Worm (Caenorhabditis elegans) whole organism, L1 larva: ENCODE measurements around the gene nspd-2.

Source experiments
- C16A3.4 ChIP-seq: fragments of 150-350 bp; optimal IDR thresholded peaks from 2 replicates; lab custom pipeline; 2014; ENCODE audit warnings: missing biosample characterization, missing genetic modification characterization
- Y116A8C.19 ChIP-seq: sonication (generic microtip); optimal IDR thresholded peaks from 2 replicates; lab custom pipeline; 2016; ENCODE audit warnings: missing compliant biosample characterization, missing genetic modification characterization, borderline replicate concordance
- alr-1 ChIP-seq: fragments of 200-800 bp; sonication (Bioruptor generic); optimal IDR thresholded peaks from 2 replicates; lab custom pipeline; 2018; ENCODE audit warnings: borderline replicate concordance, mild to moderate bottlenecking, missing genetic modification characterization, missing compliant biosample characterization
- aly-2 ChIP-seq: fragments of 150-350 bp; optimal IDR thresholded peaks from 2 replicates; lab custom pipeline; 2014; ENCODE audit warnings: missing biosample characterization, missing genetic modification characterization
- ama-1 ChIP-seq: fragments of 150-350 bp; optimal IDR thresholded peaks from 2 replicates; lab custom pipeline; 2014
- blmp-1 ChIP-seq: fragments of 150-350 bp; optimal IDR thresholded peaks from 2 replicates; lab custom pipeline; 2014; ENCODE audit warnings: missing biosample characterization, missing genetic modification characterization
- ceh-82 ChIP-seq, 3 experiments: fragments of 150-350 bp in 1 of 3; sonication (generic microtip) in 2 of 3; optimal IDR thresholded peaks; 2 replicates each; lab custom pipeline; 2014 to 2017; ENCODE audit warnings: missing biosample characterization in 3 of 3, missing genetic modification characterization in 3 of 3
- ceh-88 ChIP-seq: fragments of 200-800 bp; sonication (Bioruptor generic); IDR thresholded peaks from 2 replicates; pipeline ENCODE4 v1.3.6; 2022; ENCODE audit warnings: missing genetic modification characterization, missing compliant biosample characterization
- ceh-90 ChIP-seq: sonication (generic microtip); optimal IDR thresholded peaks from 2 replicates; lab custom pipeline; 2016; ENCODE audit warnings: missing genetic modification characterization, missing compliant biosample characterization
- dpl-1 ChIP-seq, 3 experiments: fragments of 150-350 bp in 2 of 3; sonication (generic microtip) in 1 of 3; optimal IDR thresholded peaks; 2 replicates each; lab custom pipeline; 2014 to 2017; ENCODE audit warnings: missing biosample characterization in 3 of 3, missing genetic modification characterization in 3 of 3, missing genetic modification reagents in 3 of 3
- dsc-1 ChIP-seq: sonication (generic microtip); optimal IDR thresholded peaks from 2 replicates; lab custom pipeline; 2016; ENCODE audit warnings: mild to moderate bottlenecking, missing genetic modification characterization, missing compliant biosample characterization
- efl-1 ChIP-seq, 4 experiments: fragments of 150-350 bp; optimal IDR thresholded peaks in 3 of 4; peaks in 1 of 4; 1 replicate in 1 of 4; 2 replicates in 3 of 4; lab custom pipeline; 2014; ENCODE audit warnings: missing biosample characterization in 2 of 4, missing genetic modification characterization in 2 of 4, missing genetic modification reagents in 2 of 4
- efl-3 ChIP-seq: fragments of 200-800 bp; sonication (Bioruptor generic); optimal IDR thresholded peaks from 2 replicates; lab custom pipeline; 2018; ENCODE audit warnings: mild to moderate bottlenecking, missing genetic modification characterization, missing compliant biosample characterization
- egl-13 ChIP-seq: sonication (generic microtip); optimal IDR thresholded peaks from 2 replicates; lab custom pipeline; 2016; ENCODE audit warnings: missing genotype, missing genetic modification reagents, missing genetic modification characterization, missing compliant biosample characterization
- elt-2 ChIP-seq: sonication (generic microtip); optimal IDR thresholded peaks from 2 replicates; lab custom pipeline; 2016; ENCODE audit warnings: missing genetic modification characterization, mild to moderate bottlenecking, inconsistent platforms, missing compliant biosample characterization, missing genetic modification reagents
- elt-3 ChIP-seq, 6 experiments: fragments of 150-350 bp in 1 of 6; sonication (generic microtip); optimal IDR thresholded peaks; 2 replicates each; lab custom pipeline; 2017 to 2018; ENCODE audit warnings: missing biosample characterization in 6 of 6, missing genetic modification characterization in 6 of 6, inconsistent platforms in 1 of 6
- ets-5 ChIP-seq: fragments of 200-800 bp; sonication (Bioruptor generic); IDR thresholded peaks from 2 replicates; pipeline ENCODE4 v1.3.6; 2022; ENCODE audit warnings: missing genetic modification characterization, missing compliant biosample characterization
- fkh-10 ChIP-seq: sonication (generic microtip); optimal IDR thresholded peaks from 2 replicates; lab custom pipeline; 2017; ENCODE audit warnings: missing biosample characterization, missing genetic modification reagents, missing genetic modification characterization
- fos-1 ChIP-seq: fragments of 150-350 bp; optimal IDR thresholded peaks from 2 replicates; lab custom pipeline; 2014; ENCODE audit warnings: missing biosample characterization, missing genetic modification characterization
- grh-1 ChIP-seq: fragments of 200-800 bp; sonication (Bioruptor generic); IDR thresholded peaks from 2 replicates; pipeline ENCODE4 v1.3.6; 2022; ENCODE audit warnings: missing genetic modification reagents, missing genetic modification characterization, missing compliant biosample characterization
- hlh-17 ChIP-seq: fragments of 200-800 bp; sonication (Bioruptor generic); optimal IDR thresholded peaks from 2 replicates; lab custom pipeline; 2018; ENCODE audit warnings: missing genetic modification characterization, mild to moderate bottlenecking, missing compliant biosample characterization, moderate library complexity, borderline replicate concordance
- irx-1 ChIP-seq: sonication (generic microtip); optimal IDR thresholded peaks from 2 replicates; lab custom pipeline; 2016; ENCODE audit warnings: missing genetic modification characterization, missing compliant biosample characterization
- isw-1 ChIP-seq: fragments of 200-800 bp; sonication (Bioruptor generic); IDR thresholded peaks from 2 replicates; pipeline ENCODE4 v1.3.6; 2022; ENCODE audit warnings: missing genetic modification characterization, missing compliant biosample characterization
- jun-1 ChIP-seq: fragments of 150-350 bp; optimal IDR thresholded peaks from 2 replicates; lab custom pipeline; 2014; ENCODE audit warnings: missing biosample characterization, missing genetic modification reagents, missing genetic modification characterization
- lin-14 ChIP-seq: fragments of 200-800 bp; sonication (Bioruptor generic); optimal IDR thresholded peaks from 2 replicates; lab custom pipeline; 2018; ENCODE audit warnings: mild to moderate bottlenecking, missing genetic modification characterization, moderate library complexity, missing compliant biosample characterization
- lin-15B ChIP-seq: fragments of 150-350 bp; sonication (generic microtip); optimal IDR thresholded peaks from 3 replicates; lab custom pipeline; 2014; ENCODE audit warnings: missing biosample characterization, missing genetic modification characterization
- lin-35 ChIP-seq, 2 experiments: fragments of 150-350 bp; optimal IDR thresholded peaks; 2 replicates each; lab custom pipeline; 2014; ENCODE audit warnings: missing biosample characterization in 2 of 2, missing genetic modification characterization in 2 of 2, missing genetic modification reagents in 2 of 2
- lir-3 ChIP-seq: sonication (generic microtip); optimal IDR thresholded peaks from 2 replicates; lab custom pipeline; 2016; ENCODE audit warnings: mild to moderate bottlenecking, missing genetic modification characterization, moderate library complexity, missing compliant biosample characterization; ENCODE audit not compliant: poor library complexity
- lsy-2 ChIP-seq, 2 experiments: fragments of 150-350 bp; optimal IDR thresholded peaks; 2 replicates each; lab custom pipeline; 2014; ENCODE audit warnings: missing biosample characterization in 2 of 2, missing genetic modification characterization in 2 of 2
- mab-9 ChIP-seq: fragments of 200-800 bp; sonication (Bioruptor generic); IDR thresholded peaks from 2 replicates; pipeline ENCODE4 v1.3.6; 2022; ENCODE audit warnings: missing genetic modification reagents, missing genetic modification characterization, missing compliant biosample characterization
- mep-1 ChIP-seq: fragments of 150-350 bp; optimal IDR thresholded peaks from 2 replicates; lab custom pipeline; 2014; ENCODE audit warnings: missing biosample characterization, missing genetic modification characterization
- nhr-12 ChIP-seq: sonication (generic microtip); optimal IDR thresholded peaks from 2 replicates; lab custom pipeline; 2017; ENCODE audit warnings: missing biosample characterization, missing genetic modification characterization
- nhr-237 ChIP-seq: fragments of 150-350 bp; optimal IDR thresholded peaks from 2 replicates; lab custom pipeline; 2014; ENCODE audit warnings: missing biosample characterization, missing genetic modification characterization
- nhr-76 ChIP-seq: sonication (generic microtip); optimal IDR thresholded peaks from 2 replicates; lab custom pipeline; 2017; ENCODE audit warnings: missing biosample characterization, missing genetic modification characterization
- nhr-77 ChIP-seq: fragments of 150-350 bp; optimal IDR thresholded peaks from 2 replicates; lab custom pipeline; 2014; ENCODE audit warnings: missing biosample characterization, missing genetic modification characterization
- nhr-85 ChIP-seq: sonication (generic microtip); peaks from one replicate; lab custom pipeline; 2016; ENCODE audit warnings: missing genetic modification characterization, inconsistent platforms, missing compliant biosample characterization
- pag-3 ChIP-seq: sonication (generic microtip); optimal IDR thresholded peaks from 2 replicates; lab custom pipeline; 2017; ENCODE audit warnings: missing genetic modification characterization, mild to moderate bottlenecking, missing compliant biosample characterization, antibody characterized with exemption, borderline replicate concordance; ENCODE audit not compliant: insufficient read depth
- rnt-1 ChIP-seq: sonication (generic microtip); optimal IDR thresholded peaks from 2 replicates; lab custom pipeline; 2016; ENCODE audit warnings: mild to moderate bottlenecking, missing genetic modification characterization, moderate library complexity, missing compliant biosample characterization
- skn-1 ChIP-seq: fragments of 150-350 bp; optimal IDR thresholded peaks from 2 replicates; lab custom pipeline; 2014; ENCODE audit warnings: missing biosample characterization, missing genetic modification characterization
- snu-23 ChIP-seq: sonication (generic microtip); optimal IDR thresholded peaks from 2 replicates; lab custom pipeline; 2016; ENCODE audit warnings: missing genetic modification characterization, missing compliant biosample characterization
- sptf-1 ChIP-seq: fragments of 150-350 bp; optimal IDR thresholded peaks from 2 replicates; lab custom pipeline; 2014; ENCODE audit warnings: missing biosample characterization, missing genetic modification characterization
- swsn-7 ChIP-seq: sonication (generic microtip); optimal IDR thresholded peaks from 2 replicates; lab custom pipeline; 2016; ENCODE audit warnings: missing genetic modification characterization, missing compliant biosample characterization
- unc-62 ChIP-seq: fragments of 150-350 bp; optimal IDR thresholded peaks from 2 replicates; lab custom pipeline; 2014; ENCODE audit warnings: missing biosample characterization, missing genetic modification reagents, missing genetic modification characterization
- xbp-1 ChIP-seq: sonication (generic microtip); optimal IDR thresholded peaks from 2 replicates; lab custom pipeline; 2016; ENCODE audit warnings: missing genetic modification characterization, missing compliant biosample characterization
- zip-4 ChIP-seq: fragments of 200-800 bp; sonication (Bioruptor generic); optimal IDR thresholded peaks from 2 replicates; lab custom pipeline; 2018; ENCODE audit warnings: mild to moderate bottlenecking, missing genetic modification characterization, moderate library complexity, missing compliant biosample characterization

nspd-2 gene

ce11 chrIV:9852818-9853466 is 9.1 kb downstream of the nspd-2 start:
- no peak for TF ChIP-seq nhr-77 (tag; lab: Kevin White, UChicago)
- TF ChIP-seq aly-2, result no peak

ce11 chrIV:9854952-9855351 is 11.1 kb downstream of the nspd-2 start:
- TF ChIP-seq fkh-10 (GFP tag; lab: Kevin White, UChicago), result no peak
- no peak for TF ChIP-seq elt-3 (tag; optimal IDR thresholded peaks at IDR 0.05; lab: Kevin White, UChicago)
- TF ChIP-seq elt-2 (tag; lab: Kevin White, UChicago), result peak; percentile 5
- TF ChIP-seq mab-9 (GFP tag; lab: Robert Waterston, UW), result no peak

- TF ChIP-seq isw-1 (no peak), nhr-76 (no peak)
Observed at ce11 chrIV:9855712-9856111, 11.9 kb downstream of the nspd-2 start, which contains the start of gene K07F5.12. TSS of gene K07F5.12 (plus strand) at chrIV:9856012.

DNA sequence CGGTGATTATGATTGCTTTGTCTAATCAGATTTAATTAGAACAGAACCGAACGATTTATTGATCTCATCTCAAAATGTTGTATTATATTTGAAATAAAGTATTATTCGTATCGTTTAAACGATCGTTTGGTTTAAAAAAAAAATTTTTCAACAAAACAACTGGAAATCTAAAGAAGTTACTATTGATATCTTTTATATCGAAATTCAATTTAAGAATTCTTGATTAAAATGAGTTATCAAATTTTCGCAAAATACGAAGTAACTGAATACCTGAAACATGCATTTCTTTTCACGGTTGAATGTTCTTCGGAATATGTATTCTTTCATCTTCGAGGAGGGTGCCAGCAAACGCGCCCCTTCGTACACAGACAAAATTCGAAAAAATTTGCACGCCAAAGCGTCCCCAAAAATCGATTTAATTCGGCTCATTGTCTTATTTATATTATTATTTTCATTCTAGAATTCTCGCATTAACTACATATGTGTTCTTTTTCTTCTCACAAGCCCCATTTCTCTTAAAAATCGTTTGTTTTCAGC is 14.2 kb downstream of the nspd-2 start, which contains the start of gene npp-1:
npp-1 (plus strand) TSS at position 537 of the 537 bp plus-strand sequence.
- TF ChIP-seq C16A3.4 (tag; lab: Kevin White, UChicago) (peak; percentile 79), zip-4 (GFP tag; lab: Kevin White, UChicago) (no peak), ceh-88 (no peak), swsn-7 (no peak), lir-3 (tag; lab: Kevin White, UChicago) (peak; percentile 46), unc-62 (no peak), fkh-10 (GFP tag; lab: Kevin White, UChicago) (no peak), egl-13 (no peak), ama-1 (no peak), Y116A8C.19 (no peak), hlh-17 (GFP tag; lab: Kevin White, UChicago) (no peak), pag-3 (tag; lab: Kevin White, UChicago) (no peak), fos-1 (no peak), lsy-2 (tag; optimal IDR thresholded peaks at IDR 0.05; lab: Kevin White, UChicago) (peak in 1 of 2 experiments; percentile 70), rnt-1 (peak; percentile 43), dpl-1 (GFP tag; optimal IDR thresholded peaks at IDR 0.05; lab: Kevin White, UChicago) (peak; percentile 49 to 69 (median 49)), ets-5 (GFP tag; lab: Robert Waterston, UW) (no peak), lin-15B (tag; lab: Kevin White, UChicago) (peak; percentile 37), ceh-90 (no peak), jun-1 (tag; lab: Kevin White, UChicago) (no peak), snu-23 (no peak), irx-1 (no peak), ceh-82 (tag; optimal IDR thresholded peaks at IDR 0.05; lab: Kevin White, UChicago) (peak in 1 of 3 experiments; percentile 20), efl-3 (GFP tag; lab: Kevin White, UChicago) (no peak), elt-3 (tag; optimal IDR thresholded peaks at IDR 0.05; lab: Kevin White, UChicago) (peak in 1 of 6 experiments; percentile 24), alr-1 (no peak), mab-9 (GFP tag; lab: Robert Waterston, UW) (no peak), nhr-12 (tag; lab: Kevin White, UChicago) (no peak), nhr-237 (tag; lab: Kevin White, UChicago) (no peak), lin-35 (GFP tag; optimal IDR thresholded peaks at IDR 0.05; lab: Kevin White, UChicago) (peak; percentile 34 to 81), efl-1 (optimal IDR thresholded peaks at IDR 0.05; lab: Kevin White, UChicago) (peak; percentile 62 to 72), efl-1 (GFP tag; optimal IDR thresholded peaks at IDR 0.05 in 1 of 2; lab: Kevin White, UChicago) (peak; percentile 56 to 90), sptf-1 (tag; lab: Kevin White, UChicago) (no peak), nhr-85 (tag; lab: Kevin White, UChicago) (no peak), dsc-1 (tag; lab: Kevin White, UChicago) (no peak), lin-14 (no peak), grh-1 (GFP tag; lab: Robert Waterston, UW) (no peak), skn-1 (tag; lab: Kevin White, UChicago) (no peak), xbp-1 (tag; lab: Kevin White, UChicago) (no peak), mep-1 (tag; lab: Kevin White, UChicago) (no peak), blmp-1 (peak; percentile 36)
